Fruit fly (Drosophila melanogaster) whole organism, embryonic: ENCODE data around the gene CG12118.
A peak's percentile ranks its signal among the peaks of the same experiment; 100 is the strongest.

Experiments used
- CG10959 ChIP-seq: fragments of 200-800 bp; sonication (Bioruptor generic); IDR thresholded peaks from 2 replicates; pipeline ENCODE4 v1.3.6; 2022; ENCODE audit warnings: missing biosample characterization, missing genetic modification characterization
- CG11247 ChIP-seq: fragments of 200-800 bp; sonication (Bioruptor generic); IDR thresholded peaks from 2 replicates; pipeline ENCODE4 v1.3.6; 2022; ENCODE audit warnings: missing biosample characterization, missing genetic modification characterization
- CG11504 ChIP-seq: fragments of 200-800 bp; sonication (Bioruptor generic); optimal IDR thresholded peaks from 3 replicates; lab custom pipeline; 2019; ENCODE audit warnings: missing biosample characterization, mild to moderate bottlenecking, missing genetic modification characterization, moderate library complexity
- CG11695 ChIP-seq: fragments of 200-800 bp; sonication (Bioruptor generic); IDR thresholded peaks from 3 replicates; pipeline ENCODE4 v1.3.6; 2022; ENCODE audit warnings: missing biosample characterization, missing genetic modification characterization
- CG12071 ChIP-seq: fragments of 200-800 bp; sonication (Bioruptor generic); optimal IDR thresholded peaks from 3 replicates; lab custom pipeline; 2018; ENCODE audit warnings: missing biosample characterization, mild to moderate bottlenecking, missing genetic modification characterization
- CG12769 ChIP-seq: fragments of 200-800 bp; sonication (Bioruptor generic); optimal IDR thresholded peaks from 2 replicates; lab custom pipeline; 2019; ENCODE audit warnings: missing biosample characterization, mild to moderate bottlenecking, missing genetic modification characterization, moderate library complexity
- CG14667 ChIP-seq: fragments of 200-800 bp; sonication (Bioruptor generic); IDR thresholded peaks from 2 replicates; pipeline ENCODE4 v1.3.6; 2022; ENCODE audit warnings: missing biosample characterization, missing genetic modification characterization
- CG15269 ChIP-seq: fragments of 200-800 bp; sonication (Bioruptor generic); optimal IDR thresholded peaks from 2 replicates; lab custom pipeline; 2018; ENCODE audit warnings: missing biosample characterization, mild to moderate bottlenecking, missing genetic modification characterization, moderate library complexity
- CG17361 ChIP-seq: fragments of 200-800 bp; sonication (Bioruptor generic); IDR thresholded peaks from 3 replicates; pipeline ENCODE4 v1.3.6; 2022; ENCODE audit warnings: missing biosample characterization, missing genetic modification characterization
- CG17568 ChIP-seq: fragments of 200-800 bp; sonication (Bioruptor generic); optimal IDR thresholded peaks from 2 replicates; lab custom pipeline; 2018; ENCODE audit warnings: missing biosample characterization, mild to moderate bottlenecking, missing genetic modification characterization, moderate library complexity
- CG17612 ChIP-seq: fragments of 200-800 bp; sonication (Bioruptor generic); IDR thresholded peaks from 2 replicates; pipeline ENCODE4 v1.3.6; 2022; ENCODE audit warnings: missing biosample characterization, missing genetic modification characterization
- CG18599 ChIP-seq: fragments of 200-800 bp; sonication (Bioruptor generic); optimal IDR thresholded peaks from 3 replicates; lab custom pipeline; 2017; ENCODE audit warnings: missing biosample characterization, missing genetic modification characterization, mild to moderate bottlenecking, moderate library complexity, missing genetic modification reagents
- CG2129 ChIP-seq: fragments of 200-800 bp; sonication (Bioruptor generic); IDR thresholded peaks from 2 replicates; pipeline ENCODE4 v1.3.6; 2022; ENCODE audit warnings: missing biosample characterization, missing genetic modification characterization; ENCODE audit not compliant: partially characterized antibody
- CG31224 ChIP-seq: fragments of 200-800 bp; sonication (Bioruptor generic); IDR thresholded peaks from 2 replicates; pipeline ENCODE4 v1.3.6; 2022; ENCODE audit warnings: missing biosample characterization, missing genetic modification characterization
- CG32767 ChIP-seq: fragments of 200-800 bp; sonication (Bioruptor generic); IDR thresholded peaks from 2 replicates; pipeline ENCODE4 v1.3.6; 2022; ENCODE audit warnings: missing biosample characterization, missing genetic modification characterization
- CG33557 ChIP-seq: fragments of 200-800 bp; sonication (Bioruptor generic); optimal IDR thresholded peaks from 2 replicates; lab custom pipeline; 2019; ENCODE audit warnings: missing biosample characterization, mild to moderate bottlenecking, missing genetic modification characterization, moderate library complexity
- CG3838 ChIP-seq: fragments of 200-800 bp; sonication (Bioruptor generic); optimal IDR thresholded peaks from 3 replicates; lab custom pipeline; 2016; ENCODE audit warnings: missing biosample characterization, missing genetic modification characterization
- CG7928 ChIP-seq: fragments of 200-800 bp; sonication (Bioruptor generic); optimal IDR thresholded peaks from 2 replicates; lab custom pipeline; 2017; ENCODE audit warnings: missing biosample characterization, mild to moderate bottlenecking, missing genetic modification characterization
- CG9817 ChIP-seq: fragments of 200-800 bp; sonication (Bioruptor generic); optimal IDR thresholded peaks from 2 replicates; lab custom pipeline; 2018; ENCODE audit warnings: missing biosample characterization, mild to moderate bottlenecking, missing genetic modification characterization, moderate library complexity
- CTCF ChIP-seq: fragments of 200-800 bp; sonication (Bioruptor generic); optimal IDR thresholded peaks from 2 replicates; lab custom pipeline; 2017; ENCODE audit warnings: missing biosample characterization, mild to moderate bottlenecking, missing genetic modification characterization, moderate library complexity
- Doc2 ChIP-seq: fragments of 200-800 bp; sonication (Bioruptor generic); IDR thresholded peaks from 2 replicates; pipeline ENCODE4 v1.3.6; 2022; ENCODE audit warnings: missing biosample characterization, missing genetic modification characterization
- Eip74EF ChIP-seq, 2 experiments: fragments of 200-800 bp in 1 of 2; fragments of >200 bp in 1 of 2; sonication (Bioruptor generic) in 1 of 2; optimal IDR thresholded peaks; 2 replicates each; lab custom pipeline; 2017 to 2019; ENCODE audit warnings: missing biosample characterization in 2 of 2, missing genetic modification characterization in 2 of 2, mild to moderate bottlenecking in 1 of 2, moderate library complexity in 1 of 2
- Lpt ChIP-seq: fragments of >200 bp; optimal IDR thresholded peaks from 2 replicates; lab custom pipeline; 2018; ENCODE audit warnings: missing biosample characterization, missing genetic modification characterization
- Mes4 ChIP-seq: fragments of 200-800 bp; sonication (Bioruptor generic); optimal IDR thresholded peaks from 2 replicates; lab custom pipeline; 2016; ENCODE audit warnings: missing biosample characterization, missing genetic modification characterization
- NC2α ChIP-seq: fragments of 200-800 bp; sonication (Bioruptor generic); optimal IDR thresholded peaks from 2 replicates; lab custom pipeline; 2016; ENCODE audit warnings: missing biosample characterization, missing genetic modification characterization
- Optix ChIP-seq: fragments of 200-800 bp; sonication (Bioruptor generic); IDR thresholded peaks from 3 replicates; pipeline ENCODE4 v1.3.6; 2022; ENCODE audit warnings: missing biosample characterization, missing genetic modification characterization
- Taf1 ChIP-seq: fragments of 200-800 bp; sonication (Bioruptor generic); IDR thresholded peaks from 2 replicates; pipeline ENCODE4 v1.3.6; 2022; ENCODE audit warnings: missing biosample characterization, missing genetic modification characterization
- br ChIP-seq: fragments of >200 bp; optimal IDR thresholded peaks from 2 replicates; lab custom pipeline; 2017
- cg ChIP-seq: fragments of 200-800 bp; sonication (Bioruptor generic); optimal IDR thresholded peaks from 3 replicates; lab custom pipeline; 2019; ENCODE audit warnings: missing biosample characterization, mild to moderate bottlenecking, missing genetic modification characterization, moderate library complexity
- crc ChIP-seq: fragments of 200-800 bp; sonication (Bioruptor generic); optimal IDR thresholded peaks from 2 replicates; lab custom pipeline; 2016; ENCODE audit warnings: missing biosample characterization, missing genetic modification characterization
- dysf ChIP-seq: fragments of 200-800 bp; sonication (Bioruptor generic); IDR thresholded peaks from 3 replicates; pipeline ENCODE4 v1.3.6; 2022; ENCODE audit warnings: missing biosample characterization, missing genetic modification characterization
- fd64A ChIP-seq: fragments of 200-800 bp; sonication (Bioruptor generic); optimal IDR thresholded peaks from 3 replicates; lab custom pipeline; 2018; ENCODE audit warnings: missing biosample characterization, mild to moderate bottlenecking, missing genetic modification characterization
- gcm2 ChIP-seq: fragments of 200-800 bp; sonication (Bioruptor generic); optimal IDR thresholded peaks from 2 replicates; lab custom pipeline; 2016; ENCODE audit warnings: missing biosample characterization, missing genetic modification characterization
- grn ChIP-seq: fragments of 200-800 bp; sonication (Bioruptor generic); optimal IDR thresholded peaks from 3 replicates; lab custom pipeline; 2017; ENCODE audit warnings: missing biosample characterization, missing genetic modification characterization
- gsb ChIP-seq: fragments of 200-800 bp; sonication (Bioruptor generic); IDR thresholded peaks from 2 replicates; pipeline ENCODE4 v1.3.6; 2022; ENCODE audit warnings: missing biosample characterization, missing genetic modification characterization
- jing ChIP-seq: fragments of 200-800 bp; sonication (Bioruptor generic); optimal IDR thresholded peaks from 2 replicates; lab custom pipeline; 2018; ENCODE audit warnings: missing biosample characterization, mild to moderate bottlenecking, missing genetic modification characterization
- kah ChIP-seq: fragments of 200-800 bp; sonication (Bioruptor generic); optimal IDR thresholded peaks from 2 replicates; lab custom pipeline; 2018; ENCODE audit warnings: missing biosample characterization, mild to moderate bottlenecking, missing genetic modification characterization
- klu ChIP-seq: fragments of 200-800 bp; sonication (Bioruptor generic); IDR thresholded peaks from 2 replicates; pipeline ENCODE4 v1.3.6; 2022; ENCODE audit warnings: missing biosample characterization, missing genetic modification characterization
- lab ChIP-seq: fragments of 200-800 bp; sonication (Bioruptor generic); optimal IDR thresholded peaks from 3 replicates; lab custom pipeline; 2017; ENCODE audit warnings: missing biosample characterization, missing genetic modification characterization, mild to moderate bottlenecking, moderate library complexity, missing genetic modification reagents
- lov ChIP-seq, 2 experiments: fragments of 200-800 bp in 1 of 2; fragments of >200 bp in 1 of 2; sonication (Bioruptor generic) in 1 of 2; IDR thresholded peaks in 1 of 2; optimal IDR thresholded peaks in 1 of 2; 2 replicates in 1 of 2; 3 replicates in 1 of 2; pipeline versions ENCODE4 v1.3.6 to Lab custom; 2017 to 2022; ENCODE audit warnings: missing biosample characterization in 1 of 2, missing genetic modification characterization in 1 of 2
- maf-S ChIP-seq: fragments of 200-800 bp; sonication (Bioruptor generic); optimal IDR thresholded peaks from 2 replicates; lab custom pipeline; 2016; ENCODE audit warnings: missing biosample characterization, missing genetic modification characterization
- nau ChIP-seq: fragments of 200-800 bp; sonication (Bioruptor generic); optimal IDR thresholded peaks from 3 replicates; lab custom pipeline; 2017; ENCODE audit warnings: missing biosample characterization, mild to moderate bottlenecking, missing genetic modification characterization, missing genetic modification reagents
- nmo ChIP-seq: fragments of 200-800 bp; sonication (Bioruptor generic); optimal IDR thresholded peaks from 2 replicates; lab custom pipeline; 2018; ENCODE audit warnings: missing biosample characterization, mild to moderate bottlenecking, missing genetic modification characterization, moderate library complexity
- pan ChIP-seq, 4 experiments: fragments of >200 bp in 3 of 4; fragments of 200-800 bp in 1 of 4; sonication (Bioruptor generic) in 1 of 4; optimal IDR thresholded peaks in 3 of 4; IDR thresholded peaks in 1 of 4; 2 replicates each; pipeline versions ENCODE4 v1.3.6 to Lab custom; 2017 to 2022; ENCODE audit warnings: missing biosample characterization in 2 of 4, missing genetic modification characterization in 2 of 4, mixed read lengths in 1 of 4
- repo ChIP-seq: fragments of 200-800 bp; sonication (Bioruptor generic); optimal IDR thresholded peaks from 2 replicates; lab custom pipeline; 2016; ENCODE audit warnings: missing biosample characterization, missing genetic modification characterization
- run ChIP-seq: fragments of 200-800 bp; sonication (Bioruptor generic); optimal IDR thresholded peaks from 3 replicates; lab custom pipeline; 2018; ENCODE audit warnings: missing biosample characterization, mild to moderate bottlenecking, missing genetic modification characterization
- salm ChIP-seq: fragments of 200-800 bp; sonication (Bioruptor generic); optimal IDR thresholded peaks from 2 replicates; lab custom pipeline; 2018; ENCODE audit warnings: missing biosample characterization, mild to moderate bottlenecking, missing genetic modification characterization
- sr ChIP-seq: fragments of 200-800 bp; sonication (Bioruptor generic); IDR thresholded peaks from 3 replicates; pipeline ENCODE4 v1.3.6; 2022; ENCODE audit warnings: missing biosample characterization, missing genetic modification characterization
- twi ChIP-seq: fragments of 200-800 bp; optimal IDR thresholded peaks from 2 replicates; lab custom pipeline; 2019; ENCODE audit warnings: missing biosample characterization, mild to moderate bottlenecking, missing genetic modification characterization, moderate library complexity
- vvl ChIP-seq: fragments of 200-800 bp; sonication (Bioruptor generic); IDR thresholded peaks from 2 replicates; pipeline ENCODE4 v1.3.6; 2022; ENCODE audit warnings: missing biosample characterization, missing genetic modification characterization

The CG12118 gene

dm6 chrX:9152127-9152598 lies 44.1 kb downstream of the CG12118 start (continued):
- TF ChIP-seq pan (optimal IDR thresholded peaks at IDR 0.05; lab: Kevin White, UChicago) = no peak
- TF ChIP-seq pan (GFP tag; optimal IDR thresholded peaks at IDR 0.05 in 1 of 2, IDR thresholded peaks at IDR 0.05 in 1 of 2) = peak in 1 of 2 experiments; percentile 55
- TF ChIP-seq Optix = 0 out of 3 replicates have a peak, but pooled peaks have one; percentile 46
- TF ChIP-seq CG11504 (tag; lab: Kevin White, UChicago) = no peak
- TF ChIP-seq CG2129 (GFP tag; lab: Robert Waterston, UW) = no peak
- no peak for TF ChIP-seq maf-S (GFP tag; lab: Kevin White, UChicago)
- no peak for TF ChIP-seq crc (GFP tag; lab: Kevin White, UChicago)
- no peak for TF ChIP-seq lov (optimal IDR thresholded peaks at IDR 0.05; lab: Kevin White, UChicago)
- TF ChIP-seq lov (GFP tag; IDR thresholded peaks at IDR 0.05; lab: Robert Waterston, UW) = 0 out of 3 replicates have a peak, but pooled peaks have one; percentile 23
- no peak for TF ChIP-seq kah
- no peak for TF ChIP-seq CG3838 (GFP tag; lab: Kevin White, UChicago)
- 0 out of 3 replicates have a peak, but pooled peaks have one; percentile 18 for TF ChIP-seq CG17361 (GFP tag; lab: Robert Waterston, UW)
- TF ChIP-seq Taf1 (GFP tag; lab: Robert Waterston, UW) = no peak
- peak; percentile 34; the same call in 1 of the 3 replicates for TF ChIP-seq dysf (GFP tag; lab: Robert Waterston, UW)
- no peak for TF ChIP-seq CG7928 (GFP tag; lab: Kevin White, UChicago)
- no peak for TF ChIP-seq klu (GFP tag; lab: Robert Waterston, UW)
- TF ChIP-seq sr = peak; percentile 53; the same call in 1 of the 3 replicates
- no peak for TF ChIP-seq grn (GFP tag; lab: Kevin White, UChicago)
- no peak for TF ChIP-seq gcm2 (GFP tag; lab: Kevin White, UChicago)
- TF ChIP-seq lab = no peak
- TF ChIP-seq gsb (GFP tag; lab: Robert Waterston, UW) = no peak
- no peak for TF ChIP-seq CG12071 (GFP tag; lab: Kevin White, UChicago)
- TF ChIP-seq nmo (GFP tag; lab: Kevin White, UChicago) = peak; percentile 27
- peak; percentile 92 for TF ChIP-seq cg (GFP tag; lab: Kevin White, UChicago)
- peak; percentile 76 for TF ChIP-seq vvl (GFP tag; lab: Robert Waterston, UW)
- no peak for TF ChIP-seq Eip74EF (GFP tag; optimal IDR thresholded peaks at IDR 0.05; lab: Kevin White, UChicago)
- peak; percentile 44 for TF ChIP-seq CG33557
- TF ChIP-seq CG31224 = no peak
- TF ChIP-seq Lpt = no peak
- TF ChIP-seq NC2α = no peak
- TF ChIP-seq CG18599 (GFP tag; lab: Kevin White, UChicago) = no peak
- TF ChIP-seq jing (GFP tag; lab: Kevin White, UChicago) = no peak
- TF ChIP-seq CG11247 = peak; percentile 11; the same call in 1 of the 2 replicates
- TF ChIP-seq CG10959 (GFP tag; lab: Robert Waterston, UW) = peak; percentile 71
- TF ChIP-seq Mes4 (GFP tag; lab: Kevin White, UChicago) = no peak
- no peak for TF ChIP-seq run (tag; lab: Kevin White, UChicago)
- TF ChIP-seq br (lab: Kevin White, UChicago) = no peak
- no peak for TF ChIP-seq CG14667
- TF ChIP-seq CTCF (GFP tag; lab: Kevin White, UChicago) = peak; percentile 95
- TF ChIP-seq CG17612 = no peak
- TF ChIP-seq fd64A (GFP tag; lab: Kevin White, UChicago) = no peak
- no peak for TF ChIP-seq salm (tag; lab: Kevin White, UChicago)
- no peak for TF ChIP-seq CG12769
- no peak for TF ChIP-seq nau (GFP tag; lab: Kevin White, UChicago)
- TF ChIP-seq CG9817 = no peak
- TF ChIP-seq repo (GFP tag; lab: Kevin White, UChicago) = no peak
- TF ChIP-seq CG15269 = no peak
- no peak for TF ChIP-seq CG32767 (GFP tag; lab: Robert Waterston, UW)
- no peak for TF ChIP-seq CG11695
- no peak for TF ChIP-seq CG17568 (GFP tag; lab: Kevin White, UChicago)
- TF ChIP-seq twi = no peak
- TF ChIP-seq Doc2 (GFP tag; lab: Robert Waterston, UW) = no peak
